Worm (Caenorhabditis elegans) whole organism, early embryonic: ENCODE data around the gene F10B5.3.

Experiments used
- B0310.2 ChIP-seq: sonication (generic microtip); optimal IDR thresholded peaks from 2 replicates; lab custom pipeline; 2016; ENCODE audit warnings: mild to moderate bottlenecking, missing genetic modification characterization, missing compliant biosample characterization
- F13C5.2 ChIP-seq: sonication (generic microtip); optimal IDR thresholded peaks from 2 replicates; lab custom pipeline; 2017; ENCODE audit warnings: mild to moderate bottlenecking, missing genetic modification characterization, inconsistent platforms, missing compliant biosample characterization
- aly-1 ChIP-seq: sonication (generic microtip); optimal IDR thresholded peaks from 2 replicates; lab custom pipeline; 2016; ENCODE audit warnings: missing genetic modification characterization, missing compliant biosample characterization
- ama-1 ChIP-seq: fragments of 150-350 bp; optimal IDR thresholded peaks from 2 replicates; lab custom pipeline; 2014
- ceh-13 ChIP-seq: fragments of 200-800 bp; sonication (Bioruptor generic); optimal IDR thresholded peaks from 2 replicates; lab custom pipeline; 2018; ENCODE audit warnings: mild to moderate bottlenecking, missing genetic modification characterization, missing compliant biosample characterization
- ceh-36 ChIP-seq: sonication (generic microtip); optimal IDR thresholded peaks from 2 replicates; lab custom pipeline; 2016; ENCODE audit warnings: missing genetic modification characterization, inconsistent platforms, missing compliant biosample characterization
- ets-7 ChIP-seq: sonication (generic microtip); optimal IDR thresholded peaks from 2 replicates; lab custom pipeline; 2016; ENCODE audit warnings: missing genotype, missing genetic modification characterization, missing compliant biosample characterization
- flt-1 ChIP-seq: fragments of 200-800 bp; sonication (Bioruptor generic); IDR thresholded peaks from 2 replicates; pipeline ENCODE4 v1.3.6; 2022; ENCODE audit warnings: missing genetic modification characterization, missing compliant biosample characterization
- hmbx-1 ChIP-seq: sonication (generic microtip); optimal IDR thresholded peaks from 2 replicates; lab custom pipeline; 2016; ENCODE audit warnings: mild to moderate bottlenecking, missing genetic modification characterization, missing compliant biosample characterization
- hmg-4 ChIP-seq: fragments of 200-800 bp; sonication (Bioruptor generic); optimal IDR thresholded peaks from 2 replicates; lab custom pipeline; 2018; ENCODE audit warnings: mild to moderate bottlenecking, missing genetic modification characterization, missing compliant biosample characterization
- hnd-1 ChIP-seq: sonication (generic microtip); optimal IDR thresholded peaks from 2 replicates; lab custom pipeline; 2016; ENCODE audit warnings: missing genetic modification characterization, missing compliant biosample characterization
- pes-1 ChIP-seq: fragments of 200-800 bp; sonication (Bioruptor generic); IDR thresholded peaks from 2 replicates; pipeline ENCODE4 v1.3.6; 2022; ENCODE audit warnings: missing genetic modification reagents, missing genetic modification characterization, missing compliant biosample characterization
- scrt-1 ChIP-seq: fragments of 200-800 bp; sonication (Bioruptor generic); IDR thresholded peaks from 2 replicates; pipeline ENCODE4 v1.3.6; 2022; ENCODE audit warnings: missing genetic modification characterization, missing compliant biosample characterization
- sea-1 ChIP-seq: fragments of 200-800 bp; sonication (Bioruptor generic); conservative IDR thresholded peaks from 2 replicates; pipeline ENCODE4 v1.3.6; 2022; ENCODE audit warnings: missing genetic modification characterization, missing compliant biosample characterization
- tbx-11 ChIP-seq: fragments of 200-800 bp; sonication (Bioruptor generic); IDR thresholded peaks from 2 replicates; pipeline ENCODE4 v1.3.6; 2022; ENCODE audit warnings: missing genetic modification characterization, missing compliant biosample characterization
- tbx-37 ChIP-seq: fragments of 200-800 bp; sonication (Bioruptor generic); conservative IDR thresholded peaks from 2 replicates; pipeline ENCODE4 v1.3.6; 2022; ENCODE audit warnings: missing genetic modification reagents, missing genetic modification characterization, missing compliant biosample characterization
- tra-4 ChIP-seq: sonication (generic microtip); optimal IDR thresholded peaks from 2 replicates; lab custom pipeline; 2017; ENCODE audit warnings: missing genetic modification characterization, missing compliant biosample characterization

F10B5.3 gene

DNA sequence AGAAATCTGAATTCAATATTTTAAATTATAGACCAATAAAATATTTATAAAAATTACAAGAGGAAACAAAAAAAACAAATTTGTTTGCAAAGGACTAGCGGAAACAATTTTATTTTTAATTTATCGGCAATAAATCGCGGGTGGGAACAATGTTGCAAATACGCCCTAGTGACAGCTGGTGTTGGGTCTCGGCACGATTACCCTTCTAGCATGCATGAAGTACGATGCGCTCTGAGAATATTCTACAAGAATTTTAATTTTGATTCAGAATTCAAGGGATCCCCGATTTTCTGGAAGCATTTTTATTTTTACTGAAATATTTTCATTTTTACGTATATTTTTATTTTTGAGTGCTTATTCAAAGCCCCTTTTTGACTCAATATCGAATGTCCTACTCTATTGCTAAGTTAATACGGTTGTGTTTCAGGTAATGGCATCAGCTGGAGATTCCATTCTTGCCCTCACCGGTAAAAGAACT lies 35.2 kb upstream of the F10B5.3 start, which contains the start of the genes mig-5 and cct-1:
mig-5 (minus strand) TSS at position 8 of the 478 bp plus-strand sequence.
cct-1 (plus strand) TSS at position 428 of the 478 bp plus-strand sequence.
- TF ChIP-seq aly-1 (tag; lab: Kevin White, UChicago) (no peak), flt-1 (GFP tag; lab: Robert Waterston, UW) (peak; percentile 48; the same call in 1 of the 2 replicates), hmg-4 (GFP tag; lab: Kevin White, UChicago) (peak; percentile 31), F13C5.2 (tag; lab: Kevin White, UChicago) (peak; percentile 85)

DNA sequence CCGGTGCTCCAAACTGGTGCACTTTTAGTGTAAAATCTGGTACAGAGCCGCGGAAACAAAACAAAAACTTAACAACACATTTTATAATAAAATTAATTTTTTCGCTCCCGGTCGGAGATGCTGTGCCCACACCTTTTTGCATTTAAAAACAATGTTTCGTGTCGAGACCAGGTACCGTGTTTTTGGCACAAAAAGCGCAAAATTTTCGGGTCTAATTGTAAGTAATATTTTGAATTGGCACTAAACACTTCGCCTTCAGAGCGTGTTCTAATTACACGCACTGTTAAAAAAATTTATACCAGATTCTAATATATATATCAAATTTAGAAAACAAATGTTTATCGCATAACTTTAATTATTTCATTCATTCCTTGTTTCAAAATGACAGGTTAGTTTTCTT lies 31.6 kb upstream of the F10B5.3 start, which contains the start of gene dylt-3:
dylt-3 (plus strand) TSS at position 301 of the 400 bp plus-strand sequence.
- no peak for TF ChIP-seq hmbx-1 (tag; lab: Kevin White, UChicago)
- TF ChIP-seq F13C5.2 (tag; lab: Kevin White, UChicago), result no peak
- no peak for TF ChIP-seq ets-7 (tag; lab: Kevin White, UChicago)
- TF ChIP-seq hnd-1, result no peak
- TF ChIP-seq tra-4 (tag; lab: Kevin White, UChicago), result no peak
- TF ChIP-seq ceh-36 (tag; lab: Kevin White, UChicago), result no peak
- no peak for TF ChIP-seq hmg-4 (GFP tag; lab: Kevin White, UChicago)
- TF ChIP-seq ama-1 (lab: Kevin White, UChicago), result no peak

DNA sequence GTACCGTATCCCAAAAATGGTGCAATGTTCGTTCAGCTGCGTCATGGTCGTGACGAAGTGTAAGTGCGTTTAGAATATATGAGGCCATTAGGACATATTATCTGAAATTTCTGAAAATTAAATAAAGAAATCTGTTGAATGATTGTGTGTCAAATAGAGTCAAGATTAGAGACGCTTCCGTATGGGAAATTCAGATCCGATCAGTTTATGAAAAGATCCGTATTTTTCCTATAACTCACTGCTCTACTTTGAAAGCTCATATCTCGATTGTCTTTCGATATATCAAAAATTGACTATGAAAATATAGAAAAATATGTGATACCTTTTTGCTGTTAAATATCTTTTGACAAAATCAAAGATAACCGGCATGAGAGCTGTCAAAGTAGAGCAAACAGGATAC lies 30.5 kb upstream of the F10B5.3 start, which contains the start of gene T05C12.4:
T05C12.4 (minus strand) TSS at position 101 of the 400 bp plus-strand sequence.
- TF ChIP-seq hmg-4 (GFP tag; lab: Kevin White, UChicago) (no peak), hmbx-1 (tag; lab: Kevin White, UChicago) (no peak), tbx-37 (no peak)

DNA sequence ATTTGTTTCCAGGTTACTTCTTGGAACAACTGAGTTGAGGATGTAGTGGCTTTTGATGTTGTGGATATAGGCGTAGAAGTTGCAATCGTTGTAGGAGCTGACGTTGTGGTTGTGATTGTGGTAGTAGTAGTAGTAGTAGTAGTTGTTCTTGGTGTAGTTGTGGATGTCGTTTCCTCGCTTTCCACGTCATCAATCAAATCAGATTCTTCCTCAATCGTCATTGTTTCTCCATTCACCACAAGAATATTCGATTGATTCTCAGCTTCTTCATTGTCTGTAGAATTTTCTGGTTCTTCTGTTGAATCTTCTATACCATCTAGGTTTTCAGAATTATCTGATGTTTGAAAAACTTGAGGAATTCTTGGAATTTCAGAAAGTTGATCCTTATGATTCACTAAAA lies 28.8 kb upstream of the F10B5.3 start:
- no peak for TF ChIP-seq hmbx-1 (tag; lab: Kevin White, UChicago)
- TF ChIP-seq ceh-13 (GFP tag; lab: Kevin White, UChicago), result no peak
- TF ChIP-seq F13C5.2 (tag; lab: Kevin White, UChicago), result no peak
- TF ChIP-seq ets-7 (tag; lab: Kevin White, UChicago), result no peak
- no peak for TF ChIP-seq tbx-37
- TF ChIP-seq ama-1 (lab: Kevin White, UChicago), result no peak
- no peak for TF ChIP-seq pes-1 (GFP tag; lab: Robert Waterston, UW)
- TF ChIP-seq scrt-1 (GFP tag; lab: Robert Waterston, UW), result no peak
- no peak for TF ChIP-seq tra-4 (tag; lab: Kevin White, UChicago)
- TF ChIP-seq tbx-11 (GFP tag; lab: Robert Waterston, UW), result no peak
- no peak for TF ChIP-seq aly-1 (tag; lab: Kevin White, UChicago)
- no peak for TF ChIP-seq ceh-36 (tag; lab: Kevin White, UChicago)
- TF ChIP-seq flt-1 (GFP tag; lab: Robert Waterston, UW), result no peak
- TF ChIP-seq hnd-1, result no peak
- no peak for TF ChIP-seq B0310.2 (tag; lab: Kevin White, UChicago)
- no peak for TF ChIP-seq sea-1 (GFP tag; lab: Robert Waterston, UW)
- TF ChIP-seq hmg-4 (GFP tag; lab: Kevin White, UChicago), result no peak

DNA sequence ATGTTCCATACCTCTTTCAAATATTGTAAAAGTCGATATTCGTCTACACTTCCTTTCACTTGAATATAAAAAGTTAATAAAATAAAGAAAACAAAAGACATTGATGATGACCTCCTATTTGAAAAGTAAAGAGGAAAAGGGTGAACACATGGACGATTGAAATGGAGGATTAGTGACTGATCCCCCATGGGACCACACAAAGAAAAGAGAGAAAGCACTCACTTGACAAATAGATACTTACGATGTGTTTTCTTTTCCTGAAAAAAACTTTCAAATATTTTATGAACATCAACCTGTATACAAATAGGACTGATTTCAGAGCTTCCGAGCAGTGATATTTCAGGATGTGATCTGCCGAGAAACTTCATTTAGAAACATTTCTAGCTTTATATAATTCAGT lies 27.3 kb upstream of the F10B5.3 start, which contains the start of gene acr-14:
acr-14 (minus strand) TSS at position 101 of the 400 bp plus-strand sequence.
- TF ChIP-seq aly-1 (tag; lab: Kevin White, UChicago) (no peak), flt-1 (GFP tag; lab: Robert Waterston, UW) (no peak), ets-7 (tag; lab: Kevin White, UChicago) (no peak), sea-1 (GFP tag; lab: Robert Waterston, UW) (no peak), hmg-4 (GFP tag; lab: Kevin White, UChicago) (no peak), tra-4 (tag; lab: Kevin White, UChicago) (no peak), tbx-37 (no peak), tbx-11 (GFP tag; lab: Robert Waterston, UW) (no peak), hnd-1 (no peak), ceh-36 (tag; lab: Kevin White, UChicago) (no peak), ama-1 (lab: Kevin White, UChicago) (no peak), B0310.2 (tag; lab: Kevin White, UChicago) (no peak), scrt-1 (GFP tag; lab: Robert Waterston, UW) (no peak), pes-1 (GFP tag; lab: Robert Waterston, UW) (no peak), F13C5.2 (tag; lab: Kevin White, UChicago) (no peak), ceh-13 (GFP tag; lab: Kevin White, UChicago) (no peak)

DNA sequence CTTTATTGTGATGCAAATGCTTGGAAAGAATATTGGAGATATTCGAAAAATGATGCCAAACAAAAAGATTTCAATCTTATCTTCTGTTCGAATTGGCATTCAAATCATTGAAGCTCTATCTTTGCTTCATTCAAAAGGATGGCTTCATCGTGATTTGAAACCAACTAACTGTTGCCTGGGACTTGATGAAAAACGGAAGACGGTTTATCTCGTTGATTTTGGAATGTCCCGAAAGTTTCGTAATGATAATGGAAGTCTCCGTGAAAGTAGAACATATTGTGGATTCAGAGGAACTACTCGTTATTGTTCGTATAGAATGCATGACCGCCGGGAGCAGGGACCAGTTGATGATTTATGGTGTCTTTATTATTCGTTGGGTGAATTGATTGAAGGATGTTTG lies 24.3 kb upstream of the F10B5.3 start:
- TF ChIP-seq flt-1 (GFP tag; lab: Robert Waterston, UW) (no peak), ceh-13 (GFP tag; lab: Kevin White, UChicago) (no peak), hmbx-1 (tag; lab: Kevin White, UChicago) (no peak), aly-1 (tag; lab: Kevin White, UChicago) (no peak)

DNA sequence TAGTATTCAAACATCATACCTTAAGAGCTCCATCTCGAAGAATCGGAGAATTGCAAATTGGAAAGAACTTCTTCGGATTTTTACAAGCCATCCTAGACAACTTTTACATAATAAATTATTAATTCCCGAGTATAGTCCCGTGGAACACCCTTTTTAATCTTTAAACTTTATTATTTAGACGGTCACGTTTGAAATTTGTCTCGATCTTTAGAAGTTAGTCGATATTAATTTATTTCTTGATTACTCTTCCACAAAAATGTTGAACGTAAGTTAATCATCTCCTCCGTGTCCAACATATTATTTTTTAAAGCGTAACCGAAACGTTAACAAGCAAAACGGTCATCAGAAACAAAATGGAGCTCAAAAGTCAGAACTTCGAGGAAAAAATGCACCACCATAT lies 23.6 kb upstream of the F10B5.3 start, which contains the start of the genes decr-1.3 and T05C12.1:
decr-1.3 (minus strand) TSS at position 101 of the 400 bp plus-strand sequence.
T05C12.1 (plus strand) TSS at position 232 of the 400 bp plus-strand sequence.
- TF ChIP-seq F13C5.2 (tag; lab: Kevin White, UChicago) (no peak), hmg-4 (GFP tag; lab: Kevin White, UChicago) (no peak), sea-1 (GFP tag; lab: Robert Waterston, UW) (no peak), scrt-1 (GFP tag; lab: Robert Waterston, UW) (no peak), tbx-11 (GFP tag; lab: Robert Waterston, UW) (no peak), B0310.2 (tag; lab: Kevin White, UChicago) (no peak), ama-1 (lab: Kevin White, UChicago) (no peak), hnd-1 (no peak), ets-7 (tag; lab: Kevin White, UChicago) (no peak), hmbx-1 (tag; lab: Kevin White, UChicago) (no peak), pes-1 (GFP tag; lab: Robert Waterston, UW) (no peak)
